Worm (Caenorhabditis elegans) whole organism, L4/young adult: Measurements from ENCODE around the gene hot-7.

Source experiments
- W03F9.2 ChIP-seq: fragments of 150-350 bp; optimal IDR thresholded peaks from 2 replicates; lab custom pipeline; 2014; ENCODE audit warnings: missing biosample characterization, missing genetic modification characterization
- dao-5 ChIP-seq: sonication (generic microtip); optimal IDR thresholded peaks from 2 replicates; lab custom pipeline; 2016; ENCODE audit warnings: missing genotype, missing genetic modification characterization, moderate library complexity, missing compliant biosample characterization
- him-1 ChIP-seq: sonication (generic microtip); optimal IDR thresholded peaks from 2 replicates; lab custom pipeline; 2016; ENCODE audit warnings: missing genotype, missing genetic modification reagents, missing genetic modification characterization, missing compliant biosample characterization

Gene hot-7

ce11 chrII:14247748-14248502 lies 36.7 kb downstream of the hot-7 start:
- TF ChIP-seq him-1 (tag; lab: Kevin White, UChicago) (no peak), W03F9.2 (tag; lab: Kevin White, UChicago) (no peak), dao-5 (no peak)

ce11 chrII:14249489-14249888 lies 38.3 kb downstream of the hot-7 start:
- TF ChIP-seq dao-5 = no peak
- peak; percentile 10 for TF ChIP-seq W03F9.2 (tag; lab: Kevin White, UChicago)
- TF ChIP-seq him-1 (tag; lab: Kevin White, UChicago) = no peak

- TF ChIP-seq him-1 (tag; lab: Kevin White, UChicago) (peak; percentile 34), dao-5 (peak; percentile 3), W03F9.2 (tag; lab: Kevin White, UChicago) (peak; percentile 6)
Measured at ce11 chrII:14250147-14250965, 39.1 kb downstream of the hot-7 start, which contains the start of gene hmg-1.1. TSS of gene hmg-1.1 (plus strand) at chrII:14250695.

- peak; percentile 87 for TF ChIP-seq him-1 (tag; lab: Kevin White, UChicago)
- TF ChIP-seq dao-5 = peak; percentile 42
- no peak for TF ChIP-seq W03F9.2 (tag; lab: Kevin White, UChicago)
Measured at ce11 chrII:14251400-14251940, 40.3 kb downstream of the hot-7 start.

DNA sequence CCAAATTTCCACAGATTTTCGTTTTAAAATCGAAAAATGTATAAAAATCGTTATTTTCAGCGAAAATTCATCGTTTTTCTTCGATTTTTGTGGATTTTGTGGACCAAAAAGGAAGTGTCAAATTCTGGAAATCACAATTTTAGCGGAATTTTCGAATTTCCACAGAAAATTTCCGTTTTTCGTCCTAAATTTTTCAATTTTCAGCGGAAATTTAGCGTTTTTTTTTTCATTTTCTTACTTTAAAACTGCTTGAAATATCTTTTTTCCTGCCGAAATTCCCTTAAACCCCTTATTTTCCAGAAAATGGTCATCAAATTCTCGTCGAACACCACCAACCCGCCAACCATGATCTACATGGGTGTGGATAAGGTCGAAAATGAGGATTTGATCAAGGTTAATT lies 40.8 kb downstream of the hot-7 start, which contains the start of gene Y54G11A.2:
Gene Y54G11A.2 (plus strand): TSS at position 301 of the 400 bp plus-strand sequence.
- no peak for TF ChIP-seq W03F9.2 (tag; lab: Kevin White, UChicago)
- no peak for TF ChIP-seq him-1 (tag; lab: Kevin White, UChicago)
- TF ChIP-seq dao-5 = no peak

DNA sequence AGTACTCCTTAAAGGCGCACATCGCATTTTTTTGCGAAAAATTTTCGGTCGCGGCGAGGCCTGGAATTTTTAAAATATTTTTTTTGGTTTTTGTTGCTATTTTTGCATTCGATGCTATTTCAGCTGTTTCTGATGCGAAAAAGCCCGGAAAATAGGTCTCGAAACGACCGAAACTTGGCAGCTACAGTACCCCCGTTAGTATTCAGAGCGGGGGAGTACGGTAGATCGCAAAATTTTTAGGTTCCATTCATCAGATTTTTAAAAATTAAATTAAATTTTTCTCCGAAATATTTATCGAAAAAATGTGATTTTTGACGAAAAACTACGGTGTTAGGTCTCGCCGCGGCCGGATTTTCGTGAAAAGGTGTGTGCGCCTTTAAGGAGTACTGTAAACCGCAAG lies 44.6 kb downstream of the hot-7 start:
- TF ChIP-seq dao-5 = no peak
- TF ChIP-seq him-1 (tag; lab: Kevin White, UChicago) = no peak
- no peak for TF ChIP-seq W03F9.2 (tag; lab: Kevin White, UChicago)

DNA sequence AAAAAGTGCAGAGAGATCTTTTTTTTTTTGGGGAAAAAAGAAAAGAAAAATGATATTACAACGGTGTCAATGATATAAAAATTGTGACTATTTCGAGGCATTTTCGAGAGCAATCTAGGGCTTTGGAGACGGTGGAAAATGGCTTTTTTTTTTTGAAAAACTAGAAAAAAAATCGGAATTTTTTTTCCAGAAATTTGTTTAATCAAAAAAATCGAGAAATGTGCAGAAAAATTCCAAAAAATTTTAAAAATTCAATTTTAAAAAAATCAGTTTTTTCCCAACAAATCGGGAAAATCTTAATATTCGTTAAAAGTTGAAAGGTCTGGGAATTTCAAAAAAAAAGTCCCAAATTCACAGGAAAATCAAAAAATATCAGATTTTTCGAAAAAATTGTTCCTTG lies 45.6 kb downstream of the hot-7 start, which contains the start of gene Y54G11A.19:
Gene Y54G11A.19 (minus strand): TSS at position 101 of the 400 bp plus-strand sequence.
- no peak for TF ChIP-seq W03F9.2 (tag; lab: Kevin White, UChicago)
- no peak for TF ChIP-seq him-1 (tag; lab: Kevin White, UChicago)
- no peak for TF ChIP-seq dao-5

- TF ChIP-seq him-1 (tag; lab: Kevin White, UChicago) (no peak), W03F9.2 (tag; lab: Kevin White, UChicago) (no peak), dao-5 (no peak)
Measured at ce11 chrII:14257943-14258342, 46.7 kb downstream of the hot-7 start.
